ENCODE assay signal across 5 worm cellular contexts in genomic region chrV:20866406-20866805, ce11.
TF ChIP-seq lines count a peak whose summit lies in the region.

No protein-coding gene starts in this region.

TF ChIP-seq in whole organism, L1 larva, 84 proteins besides CTCF, POLR2A, EP300 and RAD21:
- peak; percentile 7 for TF ChIP-seq nhr-90 (tag; optimal IDR thresholded peaks at IDR 0.05; lab: Kevin White, UChicago; ENCODE audit: poor library complexity)
- peak; percentile 67 for TF ChIP-seq elt-2 (tag; optimal IDR thresholded peaks at IDR 0.05; lab: Kevin White, UChicago)
- no peak for TF ChIP-seq irx-1 (tag; optimal IDR thresholded peaks at IDR 0.05; lab: Kevin White, UChicago)

TF ChIP-seq in whole organism, L2 larva, 48 proteins besides CTCF, POLR2A, EP300 and RAD21:
- no peak for TF ChIP-seq sem-4 (tag; optimal IDR thresholded peaks at IDR 0.05; lab: Kevin White, UChicago)
- no peak for TF ChIP-seq nhr-11 (tag; optimal IDR thresholded peaks at IDR 0.05; lab: Kevin White, UChicago)
- peak; percentile 53 for TF ChIP-seq fos-1 (tag; optimal IDR thresholded peaks at IDR 0.05; lab: Kevin White, UChicago)

TF ChIP-seq in whole organism, L3 larva, 47 proteins besides CTCF, POLR2A, EP300 and RAD21:
- peak; percentile 81 for TF ChIP-seq elt-2 (tag; optimal IDR thresholded peaks at IDR 0.05; lab: Kevin White, UChicago)
- TF ChIP-seq pha-4 (tag; optimal IDR thresholded peaks at IDR 0.05; lab: Kevin White, UChicago), result no peak
- TF ChIP-seq ceh-82 (tag; optimal IDR thresholded peaks at IDR 0.05; lab: Kevin White, UChicago), result no peak
- TF ChIP-seq pqm-1 (tag; optimal IDR thresholded peaks at IDR 0.05; lab: Kevin White, UChicago), result peak; percentile 39

TF ChIP-seq in whole organism, L4 larva, 104 proteins besides CTCF, POLR2A, EP300 and RAD21:
- TF ChIP-seq ama-1 (optimal IDR thresholded peaks at IDR 0.05; lab: Kevin White, UChicago) (no peak), spr-1 (tag; optimal IDR thresholded peaks at IDR 0.05; lab: Kevin White, UChicago) (no peak), dmd-6 (GFP tag; IDR thresholded peaks at IDR 0.05; lab: Robert Waterston, UW) (peak; percentile 68), unc-62 (GFP tag; optimal IDR thresholded peaks at IDR 0.05 in 1 of 2; lab: Kevin White, UChicago) (no peak), unc-62 (tag; optimal IDR thresholded peaks at IDR 0.05; lab: Kevin White, UChicago) (no peak), set-16 (GFP tag; IDR thresholded peaks at IDR 0.05; lab: Robert Waterston, UW) (no peak), ztf-7 (tag; optimal IDR thresholded peaks at IDR 0.05; lab: Kevin White, UChicago) (no peak), mes-2 (tag; optimal IDR thresholded peaks at IDR 0.05; lab: Kevin White, UChicago; ENCODE audit: poor library complexity, severe bottlenecking) (no peak), T20F7.1 (GFP tag; optimal IDR thresholded peaks at IDR 0.05; lab: Kevin White, UChicago) (peak; percentile 48), nhr-25 (tag; optimal IDR thresholded peaks at IDR 0.05; lab: Kevin White, UChicago; ENCODE audit: borderline replicate concordance, insufficient read depth) (no peak), lin-13 (GFP tag; optimal IDR thresholded peaks at IDR 0.05; lab: Kevin White, UChicago) (no peak), mep-1 (tag; optimal IDR thresholded peaks at IDR 0.05; lab: Kevin White, UChicago) (peak; percentile 59), dpl-1 (GFP tag; optimal IDR thresholded peaks at IDR 0.05; lab: Kevin White, UChicago) (no peak), nhr-28 (tag; optimal IDR thresholded peaks at IDR 0.05; lab: Kevin White, UChicago) (peak; percentile 18), dve-1 (tag; optimal IDR thresholded peaks at IDR 0.05; lab: Kevin White, UChicago; ENCODE audit: insufficient read depth) (peak; percentile 70), hlh-11 (tag; optimal IDR thresholded peaks at IDR 0.05; lab: Kevin White, UChicago) (peak; percentile 58), ztf-11 (tag; optimal IDR thresholded peaks at IDR 0.05; lab: Kevin White, UChicago) (no peak), Y75B8A.6 (GFP tag; IDR thresholded peaks at IDR 0.05; lab: Robert Waterston, UW) (no peak), lsy-2 (tag; optimal IDR thresholded peaks at IDR 0.05; lab: Kevin White, UChicago) (peak in 1 of 2 experiments; percentile 27), hmg-1.1 (GFP tag; IDR thresholded peaks at IDR 0.05; lab: Robert Waterston, UW) (no peak), daf-16 (GFP tag; optimal IDR thresholded peaks at IDR 0.05; lab: Kevin White, UChicago) (no peak), daf-16 (tag; optimal IDR thresholded peaks at IDR 0.05; lab: Kevin White, UChicago) (peak; percentile 96)

TF ChIP-seq in whole organism, young adult, 124 proteins besides CTCF, POLR2A, EP300 and RAD21:
- TF ChIP-seq hmg-20 (GFP tag; IDR thresholded peaks at IDR 0.05; lab: Robert Waterston, UW) (no peak), nhr-120 (GFP tag; IDR thresholded peaks at IDR 0.05; lab: Robert Waterston, UW) (no peak), hmg-1.2 (GFP tag; IDR thresholded peaks at IDR 0.05; lab: Robert Waterston, UW) (no peak), ekl-4 (GFP tag; IDR thresholded peaks at IDR 0.05; lab: Robert Waterston, UW) (no peak), nhr-80 (tag; optimal IDR thresholded peaks at IDR 0.05; lab: Kevin White, UChicago) (peak; percentile 51)
